Worm (Caenorhabditis elegans) whole organism, young adult: ENCODE data around the gene F44E5.1.

Experiments
- cebp-1 ChIP-seq, 2 experiments: fragments of 200-800 bp in 1 of 2; sonication (Bioruptor generic) in 1 of 2; sonication (generic microtip) in 1 of 2; IDR thresholded peaks in 1 of 2; optimal IDR thresholded peaks in 1 of 2; 2 replicates each; pipeline versions ENCODE4 v1.3.6 to Lab custom; 2017 to 2022; ENCODE audit warnings: missing compliant biosample characterization in 2 of 2, missing genetic modification characterization in 2 of 2, mild to moderate bottlenecking in 1 of 2, missing genetic modification reagents in 1 of 2, moderate library complexity in 1 of 2
- sea-2 ChIP-seq: fragments of 200-800 bp; sonication (Bioruptor generic); IDR thresholded peaks from 2 replicates; pipeline ENCODE4 v1.3.6; 2022; ENCODE audit warnings: missing genetic modification characterization, missing compliant biosample characterization

F44E5.1 gene

DNA sequence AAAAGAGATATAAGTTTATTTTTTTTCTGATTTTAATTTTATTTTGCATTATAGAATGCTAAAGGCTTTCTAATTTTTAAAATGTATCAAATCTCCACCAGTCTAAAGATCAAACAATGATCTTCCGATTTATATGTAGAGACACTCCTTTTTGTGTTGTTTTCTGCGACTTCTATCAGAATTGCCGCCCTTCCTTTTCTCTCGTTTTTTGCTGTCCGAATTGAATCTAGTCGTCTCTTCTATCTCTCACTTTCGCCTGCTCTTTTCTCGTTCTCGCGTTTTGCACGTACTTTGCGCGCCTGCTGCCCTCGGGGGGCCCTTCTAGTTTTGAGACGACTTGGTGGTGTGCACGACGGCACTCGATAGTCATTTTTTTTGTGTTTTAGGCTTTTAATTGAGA lies 50.0 kb downstream of the F44E5.1 start (continued):
- TF ChIP-seq sea-2 (GFP tag; lab: Robert Waterston, UW) (no peak), cebp-1 (GFP tag; IDR thresholded peaks at IDR 0.05; lab: Robert Waterston, UW) (no peak), cebp-1 (tag; optimal IDR thresholded peaks at IDR 0.05; lab: Kevin White, UChicago) (peak; percentile 33)
